Fruit fly (Drosophila melanogaster): ENCODE data around the gene per.

Gene per

dm6 chrX:2720122-2720521 is 34.7 kb downstream of the per start, which contains the start of gene CG2701 (continued):
- no peak for TF ChIP-seq CG10366 (GFP tag; IDR thresholded peaks at IDR 0.05)
- TF ChIP-seq sim (GFP tag; IDR thresholded peaks at IDR 0.05), result no peak
- no peak for TF ChIP-seq CG4854 (GFP tag; optimal IDR thresholded peaks at IDR 0.05)
- TF ChIP-seq CG7271 (tag; optimal IDR thresholded peaks at IDR 0.05), result no peak
- TF ChIP-seq zfh2 (GFP tag; optimal IDR thresholded peaks at IDR 0.05), result peak; percentile 36
- TF ChIP-seq lmd (GFP tag; IDR thresholded peaks at IDR 0.05), result no peak
- TF ChIP-seq CG16779 (GFP tag; IDR thresholded peaks at IDR 0.05), result no peak
- TF ChIP-seq CG9876 (GFP tag; optimal IDR thresholded peaks at IDR 0.05), result no peak
- no peak for TF ChIP-seq CG8290 (GFP tag; optimal IDR thresholded peaks at IDR 0.05)
- TF ChIP-seq CG8290 (tag; optimal IDR thresholded peaks at IDR 0.05), result no peak
- TF ChIP-seq lbe (GFP tag; optimal IDR thresholded peaks at IDR 0.05), result no peak
- peak; percentile 68 for TF ChIP-seq HmgD (GFP tag; optimal IDR thresholded peaks at IDR 0.05)
- no peak for TF ChIP-seq Mes4 (GFP tag; optimal IDR thresholded peaks at IDR 0.05)
- TF ChIP-seq stwl (tag; optimal IDR thresholded peaks at IDR 0.05), result peak; percentile 80

DNA sequence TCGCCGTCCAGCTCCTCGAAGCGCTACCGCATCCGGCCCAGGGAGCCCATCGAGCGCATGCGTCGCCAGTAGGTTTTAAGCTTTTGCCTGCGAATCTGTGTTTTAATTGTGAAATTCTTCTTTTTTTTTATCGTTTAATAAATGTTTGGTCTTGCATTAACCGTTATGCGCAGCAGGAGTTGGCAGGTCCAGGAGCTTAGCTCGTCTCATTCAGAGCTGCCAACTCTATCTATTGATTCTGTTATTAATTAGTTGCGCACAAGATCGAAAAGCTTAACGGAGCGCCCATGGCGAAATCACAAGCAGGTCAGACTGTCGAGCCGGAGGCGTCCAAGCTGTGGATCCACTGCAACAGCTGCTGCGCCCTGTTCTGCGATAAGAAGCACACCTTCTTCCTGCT is 41.0 kb downstream of the per start, which contains the start of gene vilya:
Gene vilya, plus strand, starts transcription at position 259 of the 400 bp plus-strand sequence.
- TF ChIP-seq trem (tag; optimal IDR thresholded peaks at IDR 0.05) (peak; percentile 92), CG14667 (GFP tag; IDR thresholded peaks at IDR 0.05) (no peak), NfI (GFP tag; optimal IDR thresholded peaks at IDR 0.05) (no peak), otp (GFP tag; IDR thresholded peaks at IDR 0.05) (no peak), pnt (GFP tag; optimal IDR thresholded peaks at IDR 0.05) (no peak), CG11504 (tag; optimal IDR thresholded peaks at IDR 0.05) (no peak), CrebB (tag; optimal IDR thresholded peaks at IDR 0.05) (no peak), Sox102F (GFP tag; optimal IDR thresholded peaks at IDR 0.05) (no peak)

dm6 chrX:2727506-2727905 is 42.1 kb downstream of the per start, which contains the start of gene dwg:
Gene dwg (plus strand): TSS chrX:2727698.
- TF ChIP-seq CG42726 (GFP tag; IDR thresholded peaks at IDR 0.05; ENCODE audit: partially characterized antibody) (peak; percentile 66; the same call in 1 of the 2 replicates), CG10267 (tag; optimal IDR thresholded peaks at IDR 0.05) (peak; percentile 36), Rfx (GFP tag; IDR thresholded peaks at IDR 0.05) (no peak), nerfin-2 (GFP tag; IDR thresholded peaks at IDR 0.05; ENCODE audit: partially characterized antibody) (peak; percentile 61), CG32772 (GFP tag; IDR thresholded peaks at IDR 0.05) (no peak), CG12236 (GFP tag; optimal IDR thresholded peaks at IDR 0.05) (no peak), NC2α (GFP tag; optimal IDR thresholded peaks at IDR 0.05) (no peak), tll (GFP tag; optimal IDR thresholded peaks at IDR 0.05) (no peak), Eip74EF (GFP tag; optimal IDR thresholded peaks at IDR 0.05) (no peak), chinmo (GFP tag; IDR thresholded peaks at IDR 0.05; ENCODE audit: partially characterized antibody) (peak; percentile 95; the same call in 3 of the 4 replicates), CG43689 (GFP tag; IDR thresholded peaks at IDR 0.05) (no peak), zf30C (GFP tag; optimal IDR thresholded peaks at IDR 0.05) (no peak), CG1647 (GFP tag; optimal IDR thresholded peaks at IDR 0.05) (no peak), br (optimal IDR thresholded peaks at IDR 0.05) (no peak), CG3847 (GFP tag; IDR thresholded peaks at IDR 0.05) (no peak), CG30020 (tag; optimal IDR thresholded peaks at IDR 0.05) (no peak), CG4424 (GFP tag; optimal IDR thresholded peaks at IDR 0.05) (no peak), ttk (GFP tag; IDR thresholded peaks at IDR 0.05) (no peak), Hr51 (GFP tag; optimal IDR thresholded peaks at IDR 0.05) (no peak), CG31224 (GFP tag; IDR thresholded peaks at IDR 0.05) (no peak), CG4730 (GFP tag; IDR thresholded peaks at IDR 0.05) (no peak), ac (GFP tag; optimal IDR thresholded peaks at IDR 0.05) (no peak), CG15011 (GFP tag; optimal IDR thresholded peaks at IDR 0.05) (no peak), CG34376 (GFP tag; optimal IDR thresholded peaks at IDR 0.05) (no peak), CG15073 (GFP tag; optimal IDR thresholded peaks at IDR 0.05) (no peak), CG18764 (GFP tag; optimal IDR thresholded peaks at IDR 0.05) (no peak), CG16813 (GFP tag; IDR thresholded peaks at IDR 0.05; ENCODE audit: partially characterized antibody) (peak; percentile 72), croc (GFP tag; conservative IDR thresholded peaks at IDR 0.05) (no peak)

All from whole organism, embryonic.